Fruit fly (Drosophila melanogaster): Measurements from ENCODE around the gene Hsp67Bc.

The Hsp67Bc gene

dm6 chr3L:9349314-9349733 is 23.0 kb downstream of the Hsp67Bc start, which contains the start of gene PGRP-LF (continued):
- TF ChIP-seq gsb-n (tag; optimal IDR thresholded peaks at IDR 0.05) (no peak), ash1 (GFP tag; optimal IDR thresholded peaks at IDR 0.05) (no peak), jigr1 (GFP tag; IDR thresholded peaks at IDR 0.05) (no peak), D19A (tag; optimal IDR thresholded peaks at IDR 0.05) (no peak), tio (GFP tag; optimal IDR thresholded peaks at IDR 0.05) (no peak), Xrp1 (GFP tag; IDR thresholded peaks at IDR 0.05) (no peak), bsh (GFP tag; optimal IDR thresholded peaks at IDR 0.05) (no peak), Taf1 (GFP tag; IDR thresholded peaks at IDR 0.05) (0 out of 2 replicates have a peak, but pooled peaks have one; percentile 5), esg (GFP tag; conservative IDR thresholded peaks at IDR 0.05) (no peak), zf30C (GFP tag; optimal IDR thresholded peaks at IDR 0.05) (no peak), CG3726 (GFP tag; IDR thresholded peaks at IDR 0.05) (no peak), Gug (GFP tag; IDR thresholded peaks at IDR 0.05) (no peak), CG34224 (GFP tag; IDR thresholded peaks at IDR 0.05; ENCODE audit: partially characterized antibody) (peak; percentile 14; the same call in 1 of the 3 replicates), CG17361 (GFP tag; IDR thresholded peaks at IDR 0.05) (no peak), CG4854 (GFP tag; optimal IDR thresholded peaks at IDR 0.05) (no peak), CG32772 (GFP tag; IDR thresholded peaks at IDR 0.05) (no peak), cwo (GFP tag; optimal IDR thresholded peaks at IDR 0.05) (no peak), CG7271 (tag; optimal IDR thresholded peaks at IDR 0.05) (no peak), chm (GFP tag; IDR thresholded peaks at IDR 0.05) (no peak; the same call in 1 of the 2 replicates), Vsx1 (GFP tag; optimal IDR thresholded peaks at IDR 0.05) (no peak), CG11247 (GFP tag; IDR thresholded peaks at IDR 0.05) (no peak), Hr39 (optimal IDR thresholded peaks at IDR 0.05) (no peak), CG10543 (GFP tag; optimal IDR thresholded peaks at IDR 0.05) (peak; percentile 82), nerfin-1 (tag; optimal IDR thresholded peaks at IDR 0.05) (no peak), HLH3B (GFP tag; IDR thresholded peaks at IDR 0.05) (no peak), al (GFP tag; IDR thresholded peaks at IDR 0.05) (0 out of 2 replicates have a peak, but pooled peaks have one; percentile 5), Hsf (GFP tag; optimal IDR thresholded peaks at IDR 0.05) (no peak), CG4404 (GFP tag; IDR thresholded peaks at IDR 0.05) (no peak), CG7963 (GFP tag; IDR thresholded peaks at IDR 0.05; ENCODE audit: partially characterized antibody) (no peak), CG17186 (GFP tag; optimal IDR thresholded peaks at IDR 0.05) (no peak), CG34376 (GFP tag; optimal IDR thresholded peaks at IDR 0.05) (peak; percentile 83), CHES-1-like (GFP tag; optimal IDR thresholded peaks at IDR 0.05) (peak; percentile 22), nmo (GFP tag; optimal IDR thresholded peaks at IDR 0.05) (no peak), sna (GFP tag; IDR thresholded peaks at IDR 0.05; ENCODE audit: partially characterized antibody) (no peak), wek (GFP tag; optimal IDR thresholded peaks at IDR 0.05) (no peak), CG17829 (tag; optimal IDR thresholded peaks at IDR 0.05) (no peak), wdn (GFP tag; IDR thresholded peaks at IDR 0.05) (no peak), Trl (optimal IDR thresholded peaks at IDR 0.05) (no peak), Trl (GFP tag; optimal IDR thresholded peaks at IDR 0.05) (no peak), Opbp (GFP tag; IDR thresholded peaks at IDR 0.05; ENCODE audit: partially characterized antibody) (no peak), cato (GFP tag; optimal IDR thresholded peaks at IDR 0.05; ENCODE audit: borderline replicate concordance) (no peak), TFAM (GFP tag; optimal IDR thresholded peaks at IDR 0.05) (no peak), HLH4C (GFP tag; IDR thresholded peaks at IDR 0.05; ENCODE audit: partially characterized antibody) (no peak), fu2 (GFP tag; optimal IDR thresholded peaks at IDR 0.05) (no peak), grn (GFP tag; optimal IDR thresholded peaks at IDR 0.05) (peak; percentile 38), NC2β (GFP tag; optimal IDR thresholded peaks at IDR 0.05) (no peak), da (GFP tag; optimal IDR thresholded peaks at IDR 0.05) (no peak), scrt (GFP tag; optimal IDR thresholded peaks at IDR 0.05) (no peak), CG14860 (GFP tag; IDR thresholded peaks at IDR 0.05; ENCODE audit: partially characterized antibody) (no peak), B-H2 (GFP tag; optimal IDR thresholded peaks at IDR 0.05) (peak; percentile 64), CG9437 (GFP tag; optimal IDR thresholded peaks at IDR 0.05) (no peak), gcm (GFP tag; optimal IDR thresholded peaks at IDR 0.05) (no peak)

Data from whole organism, embryonic.